Worm (Caenorhabditis elegans): Measurements from ENCODE around the gene rund-1.
A peak's percentile ranks its signal among the peaks of the same experiment; 100 is the strongest.

DNA sequence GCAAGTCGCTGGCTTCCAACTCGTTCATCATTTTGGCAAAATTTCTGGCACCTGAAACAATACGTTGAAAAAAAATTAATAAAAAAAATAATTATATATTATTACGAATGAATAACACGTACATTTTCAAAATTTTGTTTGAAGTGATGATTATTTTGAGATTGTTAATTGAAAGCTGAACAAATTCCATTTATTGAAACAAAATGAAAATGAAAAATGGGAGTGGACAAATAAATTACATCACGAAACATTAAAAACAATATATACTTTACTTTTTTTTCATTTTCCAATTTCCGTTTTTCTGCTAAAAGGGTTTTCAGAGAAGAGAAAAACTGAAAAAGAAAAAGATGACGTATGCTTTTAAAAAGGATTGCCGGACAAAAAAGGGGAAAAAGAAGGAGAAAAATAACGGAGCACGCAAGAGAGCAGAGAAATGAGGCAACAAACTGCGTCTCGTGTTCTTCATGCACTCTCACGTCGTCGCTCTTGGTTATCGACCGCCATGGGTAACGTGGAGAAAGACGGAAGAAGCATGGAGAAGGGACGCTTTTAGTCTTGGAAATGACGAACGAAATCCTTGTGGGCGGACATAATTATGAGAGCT is at the start of gene rund-1:
- no peak for TF ChIP-seq Y75B8A.6 (GFP tag; IDR thresholded peaks at IDR 0.05)
- no peak for TF ChIP-seq lin-38 (GFP tag; IDR thresholded peaks at IDR 0.05)
- TF ChIP-seq R02D3.7 (tag; optimal IDR thresholded peaks at IDR 0.05), result no peak
- TF ChIP-seq skn-1 (tag; optimal IDR thresholded peaks at IDR 0.05), result no peak
- TF ChIP-seq nhr-237 (tag; optimal IDR thresholded peaks at IDR 0.05), result no peak
- TF ChIP-seq egl-27 (tag; optimal IDR thresholded peaks at IDR 0.05), result no peak
- no peak for TF ChIP-seq snpc-4 (tag; optimal IDR thresholded peaks at IDR 0.05)
- TF ChIP-seq tag-97 (GFP tag; IDR thresholded peaks at IDR 0.05), result no peak
- peak in 1 of 2 experiments; percentile 57 for TF ChIP-seq lsy-2 (tag; optimal IDR thresholded peaks at IDR 0.05)
- no peak for TF ChIP-seq ama-1 (optimal IDR thresholded peaks at IDR 0.05)
- TF ChIP-seq unc-62 (GFP tag; optimal IDR thresholded peaks at IDR 0.05 in 1 of 2), result no peak
- no peak for TF ChIP-seq unc-62 (tag; optimal IDR thresholded peaks at IDR 0.05)
